Fruit fly (Drosophila melanogaster) whole organism, pupa: Measurements from ENCODE around the gene CG14866.

Source experiments
- CG32121 ChIP-seq: fragments of 200-800 bp; sonication (Bioruptor generic); IDR thresholded peaks from 2 replicates; pipeline ENCODE4 v1.3.6; 2022; ENCODE audit warnings: missing biosample characterization, missing genetic modification characterization
- CG34367 ChIP-seq: fragments of 200-800 bp; sonication (Bioruptor generic); optimal IDR thresholded peaks from 2 replicates; lab custom pipeline; 2018; ENCODE audit warnings: missing biosample characterization, mild to moderate bottlenecking, missing genetic modification characterization
- CG9948 ChIP-seq: fragments of 200-800 bp; sonication (Bioruptor generic); optimal IDR thresholded peaks from 2 replicates; lab custom pipeline; 2018; ENCODE audit warnings: missing biosample characterization, mild to moderate bottlenecking, missing genetic modification characterization, moderate library complexity
- Pif1A ChIP-seq: fragments of 200-800 bp; sonication (Bioruptor generic); optimal IDR thresholded peaks from 3 replicates; lab custom pipeline; 2016; ENCODE audit warnings: missing biosample characterization, missing genetic modification characterization
- rn ChIP-seq: fragments of 200-800 bp; sonication (Bioruptor generic); IDR thresholded peaks from 2 replicates; pipeline ENCODE4 v1.3.6; 2022; ENCODE audit warnings: missing biosample characterization, missing genetic modification characterization

Gene CG14866

DNA sequence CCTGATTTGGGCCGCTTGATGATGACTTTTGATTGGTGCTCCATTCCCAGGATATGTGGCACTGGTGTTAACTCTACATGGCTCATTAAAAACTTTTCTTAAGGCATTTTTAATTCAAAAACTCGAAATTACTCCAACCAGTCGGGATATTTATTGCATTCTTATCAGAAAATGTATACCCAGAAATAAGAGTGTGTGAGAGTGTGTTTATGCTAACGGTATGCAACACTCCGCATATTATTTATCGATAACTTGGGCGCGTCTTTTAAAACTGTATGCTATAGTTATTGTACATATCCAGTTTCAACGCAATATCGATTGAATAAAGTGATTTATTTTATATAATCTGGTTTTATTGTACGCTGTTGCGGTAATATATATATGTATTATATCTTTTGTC is 51.2 kb downstream of the CG14866 start, which contains the start of gene CG34404:
TSS of gene CG34404 (minus strand) at position 189 of the 400 bp plus-strand sequence.
- TF ChIP-seq CG9948 (no peak), rn (GFP tag; lab: Robert Waterston, UW) (no peak), Pif1A (GFP tag; lab: Kevin White, UChicago) (no peak), CG34367 (tag; lab: Kevin White, UChicago) (no peak), CG32121 (GFP tag; lab: Robert Waterston, UW) (no peak)
